Fruit fly (Drosophila melanogaster): ENCODE measurements around the gene Mau2.

Mau2 gene

dm6 chr3R:15229329-15229876 lies 20.4 kb downstream of the Mau2 start, which contains the start of the genes Art3 and mRpS10 (continued):
- TF ChIP-seq vnd (GFP tag; IDR thresholded peaks at IDR 0.05; ENCODE audit: partially characterized antibody), result no peak
- peak; percentile 100 for TF ChIP-seq wdn (GFP tag; IDR thresholded peaks at IDR 0.05)
- TF ChIP-seq D19B (GFP tag; optimal IDR thresholded peaks at IDR 0.05), result peak; percentile 100
- peak in 1 of 3 experiments; percentile 100 for TF ChIP-seq lola (GFP tag; optimal IDR thresholded peaks at IDR 0.05)
- TF ChIP-seq pb (GFP tag; optimal IDR thresholded peaks at IDR 0.05), result peak; percentile 100
- peak; percentile 100 for TF ChIP-seq otp (GFP tag; IDR thresholded peaks at IDR 0.05)
- peak; percentile 100 for TF ChIP-seq CG10959 (GFP tag; IDR thresholded peaks at IDR 0.05)
- peak; percentile 100 for TF ChIP-seq maf-S (GFP tag; optimal IDR thresholded peaks at IDR 0.05)
- TF ChIP-seq CG42726 (GFP tag; IDR thresholded peaks at IDR 0.05; ENCODE audit: partially characterized antibody), result 0 out of 2 replicates have a peak, but pooled peaks have one; percentile 36
- peak; percentile 93 for TF ChIP-seq crol (GFP tag; IDR thresholded peaks at IDR 0.05)
- peak; percentile 47 for TF ChIP-seq hbn (GFP tag; IDR thresholded peaks at IDR 0.05; ENCODE audit: partially characterized antibody)
- TF ChIP-seq CG11695 (GFP tag; IDR thresholded peaks at IDR 0.05), result peak; percentile 100
- peak; percentile 82 for TF ChIP-seq CTCF (GFP tag; optimal IDR thresholded peaks at IDR 0.05)
- TF ChIP-seq Meics (GFP tag; optimal IDR thresholded peaks at IDR 0.05), result peak; percentile 100
- peak; percentile 100 for TF ChIP-seq Antp (GFP tag; optimal IDR thresholded peaks at IDR 0.05)
- TF ChIP-seq onecut (GFP tag; IDR thresholded peaks at IDR 0.05), result peak; percentile 99
- TF ChIP-seq CG1529 (GFP tag; optimal IDR thresholded peaks at IDR 0.05), result peak; percentile 100
- TF ChIP-seq CG14860 (GFP tag; IDR thresholded peaks at IDR 0.05; ENCODE audit: partially characterized antibody), result no peak
- TF ChIP-seq CG11093 (GFP tag; IDR thresholded peaks at IDR 0.05), result peak; percentile 100
- TF ChIP-seq CG4282 (GFP tag; optimal IDR thresholded peaks at IDR 0.05), result peak; percentile 98
- TF ChIP-seq emc (GFP tag; optimal IDR thresholded peaks at IDR 0.05), result peak; percentile 100
- TF ChIP-seq tap (tag; optimal IDR thresholded peaks at IDR 0.05), result peak; percentile 100
- TF ChIP-seq D (optimal IDR thresholded peaks at IDR 0.05), result no peak
- TF ChIP-seq D (GFP tag; optimal IDR thresholded peaks at IDR 0.05), result peak; percentile 100
- peak; percentile 100 for TF ChIP-seq CG9932 (GFP tag; IDR thresholded peaks at IDR 0.05)
- peak; percentile 100 for TF ChIP-seq CoRest (tag; optimal IDR thresholded peaks at IDR 0.05)
- TF ChIP-seq CG3838 (GFP tag; optimal IDR thresholded peaks at IDR 0.05), result peak; percentile 99
- TF ChIP-seq CG32532 (GFP tag; IDR thresholded peaks at IDR 0.05), result peak; percentile 100
- peak; percentile 100 for TF ChIP-seq Dek (tag; optimal IDR thresholded peaks at IDR 0.05)
- TF ChIP-seq prd (optimal IDR thresholded peaks at IDR 0.05), result no peak
- peak; percentile 100 for TF ChIP-seq prd (GFP tag; IDR thresholded peaks at IDR 0.05)
- TF ChIP-seq CG4730 (GFP tag; IDR thresholded peaks at IDR 0.05), result peak; percentile 100
- TF ChIP-seq CG7987 (GFP tag; optimal IDR thresholded peaks at IDR 0.05), result peak; percentile 99
- peak; percentile 100 for TF ChIP-seq mam (GFP tag; optimal IDR thresholded peaks at IDR 0.05)
- TF ChIP-seq CG2889 (GFP tag; IDR thresholded peaks at IDR 0.05), result peak; percentile 100
- TF ChIP-seq dpn (GFP tag; optimal IDR thresholded peaks at IDR 0.05), result peak; percentile 100
- peak; percentile 100 for TF ChIP-seq MBD-R2 (GFP tag; IDR thresholded peaks at IDR 0.05)
- peak; percentile 100 for TF ChIP-seq ewg (GFP tag; optimal IDR thresholded peaks at IDR 0.05)
- peak; percentile 100 for TF ChIP-seq salm (tag; optimal IDR thresholded peaks at IDR 0.05)
- TF ChIP-seq bab2 (GFP tag; optimal IDR thresholded peaks at IDR 0.05), result peak; percentile 100
- TF ChIP-seq zen2 (GFP tag; IDR thresholded peaks at IDR 0.05; ENCODE audit: partially characterized antibody), result no peak
- peak; percentile 99 for TF ChIP-seq p53 (GFP tag; optimal IDR thresholded peaks at IDR 0.05)
- TF ChIP-seq CG4424 (GFP tag; optimal IDR thresholded peaks at IDR 0.05), result peak; percentile 100
- TF ChIP-seq CG1233 (GFP tag; optimal IDR thresholded peaks at IDR 0.05), result peak; percentile 100
- peak; percentile 100 for TF ChIP-seq CG7556 (GFP tag; optimal IDR thresholded peaks at IDR 0.05)
- TF ChIP-seq Ravus (GFP tag; IDR thresholded peaks at IDR 0.05), result peak; percentile 99
- peak; percentile 100 for TF ChIP-seq croc (GFP tag; conservative IDR thresholded peaks at IDR 0.05)
- TF ChIP-seq CG15269 (tag; optimal IDR thresholded peaks at IDR 0.05), result peak; percentile 100
- TF ChIP-seq slbo (GFP tag; IDR thresholded peaks at IDR 0.05), result peak; percentile 100
- peak; percentile 99 for TF ChIP-seq kah (GFP tag; optimal IDR thresholded peaks at IDR 0.05)
- TF ChIP-seq bcd (GFP tag; optimal IDR thresholded peaks at IDR 0.05), result peak; percentile 100

Data from whole organism, embryonic.